Worm (Caenorhabditis elegans): ENCODE measurements around the gene F39G3.2.

DNA sequence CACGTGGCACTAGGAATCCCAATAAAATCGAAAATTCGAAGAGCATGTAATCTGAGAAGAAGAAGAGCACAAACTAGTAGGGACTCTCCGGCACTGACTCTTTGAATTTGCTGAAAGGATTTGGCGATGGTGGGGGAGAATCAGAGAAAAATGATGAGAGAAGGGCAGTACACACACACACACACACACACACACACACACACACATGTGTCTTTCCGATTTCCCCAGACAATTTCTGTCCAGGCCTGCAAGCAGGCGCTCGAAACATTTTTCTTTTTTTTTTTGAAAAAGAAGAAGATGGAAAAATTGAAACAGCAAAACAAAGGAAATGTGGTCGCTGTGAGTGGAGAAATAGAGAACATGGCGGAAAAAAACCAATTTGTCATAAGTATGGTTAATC is 7.6 kb upstream of the F39G3.2 start, which contains the start of gene tig-2:
- TF ChIP-seq ceh-16 (tag; optimal IDR thresholded peaks at IDR 0.05): no peak
- no peak for TF ChIP-seq pqm-1 (tag; optimal IDR thresholded peaks at IDR 0.05)
- no peak for TF ChIP-seq nhr-11 (tag; optimal IDR thresholded peaks at IDR 0.05)
- no peak for TF ChIP-seq skn-1 (tag; optimal IDR thresholded peaks at IDR 0.05)
- peak; percentile 36 for TF ChIP-seq lin-39 (tag; optimal IDR thresholded peaks at IDR 0.05)
- TF ChIP-seq ceh-82 (tag; optimal IDR thresholded peaks at IDR 0.05): no peak
- TF ChIP-seq elt-1 (tag; optimal IDR thresholded peaks at IDR 0.05): no peak
- TF ChIP-seq snpc-4 (tag; optimal IDR thresholded peaks at IDR 0.05): no peak
- TF ChIP-seq zag-1 (tag; optimal IDR thresholded peaks at IDR 0.05): no peak
